Worm (Caenorhabditis elegans) whole organism, late embryonic: Measurements from ENCODE around the gene pam-1.
"Not testable (repeated sequence)": the region's sequence is repeated elsewhere in the genome, so short reads cannot be mapped to it uniquely, and the experiment has no call there.

ENCODE experiments used
- C08G9.2 ChIP-seq: sonication (generic microtip); optimal IDR thresholded peaks from 2 replicates; lab custom pipeline; 2016; ENCODE audit warnings: mild to moderate bottlenecking, missing genetic modification characterization, moderate library complexity, missing compliant biosample characterization
- K09A11.1 ChIP-seq: sonication (generic microtip); optimal IDR thresholded peaks from 2 replicates; lab custom pipeline; 2017; ENCODE audit warnings: antibody characterized with exemption, mild to moderate bottlenecking, missing genetic modification characterization, missing compliant biosample characterization; ENCODE audit not compliant: insufficient read depth
- Y22D7AL.16 ChIP-seq: sonication (generic microtip); optimal IDR thresholded peaks from 2 replicates; lab custom pipeline; 2016; ENCODE audit warnings: missing genetic modification characterization, missing compliant biosample characterization
- ceh-18 ChIP-seq: sonication (generic microtip); optimal IDR thresholded peaks from 2 replicates; lab custom pipeline; 2016; ENCODE audit warnings: missing genetic modification characterization, missing compliant biosample characterization
- ceh-22 ChIP-seq: sonication (generic microtip); optimal IDR thresholded peaks from 2 replicates; lab custom pipeline; 2017; ENCODE audit warnings: missing biosample characterization, missing genetic modification characterization
- ceh-31 ChIP-seq: sonication (generic microtip); optimal IDR thresholded peaks from 2 replicates; lab custom pipeline; 2016; ENCODE audit warnings: missing genetic modification characterization, missing compliant biosample characterization
- ceh-45 ChIP-seq: fragments of 200-800 bp; sonication (Bioruptor generic); IDR thresholded peaks from 2 replicates; pipeline ENCODE4 v1.3.6; 2022; ENCODE audit warnings: missing genetic modification reagents, missing genetic modification characterization, missing compliant biosample characterization
- ceh-6 ChIP-seq: fragments of 200-800 bp; sonication (Bioruptor generic); optimal IDR thresholded peaks from 2 replicates; lab custom pipeline; 2018; ENCODE audit warnings: mild to moderate bottlenecking, missing genetic modification characterization, missing compliant biosample characterization
- che-1 ChIP-seq: sonication (generic microtip); optimal IDR thresholded peaks from 2 replicates; lab custom pipeline; 2016; ENCODE audit warnings: mild to moderate bottlenecking, missing genetic modification characterization, missing compliant biosample characterization
- dve-1 ChIP-seq: sonication (generic microtip); optimal IDR thresholded peaks from 2 replicates; lab custom pipeline; 2017; ENCODE audit warnings: antibody characterized with exemption, mild to moderate bottlenecking, missing genetic modification characterization, missing compliant biosample characterization
- elt-2 ChIP-seq: sonication (generic microtip); optimal IDR thresholded peaks from 2 replicates; lab custom pipeline; 2016; ENCODE audit warnings: missing genetic modification reagents, missing genetic modification characterization, missing compliant biosample characterization
- fax-1 ChIP-seq: sonication (generic microtip); optimal IDR thresholded peaks from 2 replicates; lab custom pipeline; 2016; ENCODE audit warnings: missing genotype, missing genetic modification characterization, missing compliant biosample characterization
- fkh-6 ChIP-seq: sonication (generic microtip); optimal IDR thresholded peaks from 2 replicates; lab custom pipeline; 2016; ENCODE audit warnings: missing genetic modification characterization, missing compliant biosample characterization
- gmeb-2 ChIP-seq: sonication (generic microtip); optimal IDR thresholded peaks from 2 replicates; lab custom pipeline; 2016; ENCODE audit warnings: missing genetic modification characterization, inconsistent platforms, missing compliant biosample characterization
- hlh-13 ChIP-seq: fragments of 200-800 bp; sonication (Bioruptor generic); optimal IDR thresholded peaks from 2 replicates; lab custom pipeline; 2018; ENCODE audit warnings: mild to moderate bottlenecking, missing genetic modification characterization, missing compliant biosample characterization
- hlh-15 ChIP-seq: sonication (generic microtip); optimal IDR thresholded peaks from 2 replicates; lab custom pipeline; 2016; ENCODE audit warnings: missing genetic modification characterization, missing compliant biosample characterization
- lin-11 ChIP-seq: fragments of 200-800 bp; sonication (Bioruptor generic); optimal IDR thresholded peaks from 2 replicates; lab custom pipeline; 2018; ENCODE audit warnings: mild to moderate bottlenecking, missing genetic modification characterization, missing compliant biosample characterization
- madf-2 ChIP-seq: sonication (generic microtip); optimal IDR thresholded peaks from 2 replicates; lab custom pipeline; 2017; ENCODE audit warnings: missing genetic modification characterization, missing compliant biosample characterization
- nfya-1 ChIP-seq: sonication (generic microtip); optimal IDR thresholded peaks from 2 replicates; lab custom pipeline; 2017; ENCODE audit warnings: missing genetic modification characterization, mild to moderate bottlenecking, missing compliant biosample characterization, antibody characterized with exemption, moderate library complexity
- odd-2 ChIP-seq: sonication (generic microtip); optimal IDR thresholded peaks from 2 replicates; lab custom pipeline; 2017; ENCODE audit warnings: antibody characterized with exemption, mild to moderate bottlenecking, missing genetic modification characterization, missing compliant biosample characterization
- pag-3 ChIP-seq: sonication (generic microtip); optimal IDR thresholded peaks from 2 replicates; lab custom pipeline; 2016; ENCODE audit warnings: missing compliant biosample characterization, missing genetic modification characterization, borderline replicate concordance
- pax-1 ChIP-seq: fragments of 150-350 bp; optimal IDR thresholded peaks from 2 replicates; lab custom pipeline; 2014; ENCODE audit warnings: missing biosample characterization, missing genetic modification characterization
- pha-4 ChIP-seq: fragments of 150-350 bp; optimal IDR thresholded peaks from 2 replicates; lab custom pipeline; 2018; ENCODE audit warnings: missing biosample characterization, missing genetic modification reagents, missing genetic modification characterization
- pqm-1 ChIP-seq: sonication (generic microtip); optimal IDR thresholded peaks from 2 replicates; lab custom pipeline; 2016; ENCODE audit warnings: missing genetic modification characterization, missing compliant biosample characterization
- ref-2 ChIP-seq: sonication (generic microtip); optimal IDR thresholded peaks from 2 replicates; lab custom pipeline; 2016; ENCODE audit warnings: missing genetic modification characterization, missing compliant biosample characterization
- rnt-1 ChIP-seq: sonication (generic microtip); optimal IDR thresholded peaks from 2 replicates; lab custom pipeline; 2016; ENCODE audit warnings: missing genetic modification characterization, missing compliant biosample characterization
- sdc-2 ChIP-seq: sonication (generic microtip); optimal IDR thresholded peaks from 2 replicates; lab custom pipeline; 2016; ENCODE audit warnings: missing genotype, missing genetic modification characterization, missing compliant biosample characterization
- sox-4 ChIP-seq: sonication (generic microtip); optimal IDR thresholded peaks from 2 replicates; lab custom pipeline; 2017; ENCODE audit warnings: mild to moderate bottlenecking, missing genetic modification characterization, inconsistent platforms, missing compliant biosample characterization
- syd-9 ChIP-seq: sonication (generic microtip); optimal IDR thresholded peaks from 2 replicates; lab custom pipeline; 2016; ENCODE audit warnings: mild to moderate bottlenecking, missing genetic modification characterization, moderate library complexity, missing compliant biosample characterization
- tbx-2 ChIP-seq: sonication (generic microtip); optimal IDR thresholded peaks from 2 replicates; lab custom pipeline; 2016; ENCODE audit warnings: missing genetic modification characterization, missing compliant biosample characterization
- unc-42 ChIP-seq: sonication (generic microtip); optimal IDR thresholded peaks from 2 replicates; lab custom pipeline; 2016; ENCODE audit warnings: missing genotype, missing genetic modification characterization, missing compliant biosample characterization
- unc-86 ChIP-seq: sonication (generic microtip); optimal IDR thresholded peaks from 2 replicates; lab custom pipeline; 2016; ENCODE audit warnings: missing genetic modification characterization, missing compliant biosample characterization
- zip-5 ChIP-seq: sonication (generic microtip); optimal IDR thresholded peaks from 2 replicates; lab custom pipeline; 2016; ENCODE audit warnings: missing genetic modification characterization, missing compliant biosample characterization
- ztf-16 ChIP-seq: sonication (generic microtip); optimal IDR thresholded peaks from 2 replicates; lab custom pipeline; 2017; ENCODE audit warnings: missing genetic modification characterization, missing compliant biosample characterization

The pam-1 gene

ce11 chrIV:7567557-7568010, 17.0 kb upstream of the pam-1 start, which contains the start of gene F32E10.8:
Gene F32E10.8 (plus strand): TSS chrIV:7567607.
- TF ChIP-seq ref-2 (tag; lab: Kevin White, UChicago) (no peak), gmeb-2 (tag; lab: Kevin White, UChicago) (no peak), dve-1 (no peak), C08G9.2 (no peak), ceh-22 (tag; lab: Kevin White, UChicago) (no peak), Y22D7AL.16 (tag; lab: Kevin White, UChicago) (no peak), K09A11.1 (tag; lab: Kevin White, UChicago) (no peak), ceh-45 (GFP tag; lab: Robert Waterston, UW) (no peak), madf-2 (tag; lab: Kevin White, UChicago) (no peak), rnt-1 (tag; lab: Kevin White, UChicago) (no peak), che-1 (tag; lab: Kevin White, UChicago) (no peak), sdc-2 (tag; lab: Kevin White, UChicago) (no peak), unc-86 (tag; lab: Kevin White, UChicago) (no peak), ceh-18 (tag; lab: Kevin White, UChicago) (no peak), ceh-6 (no peak), sox-4 (tag; lab: Kevin White, UChicago) (no peak), nfya-1 (tag; lab: Kevin White, UChicago) (no peak), syd-9 (tag; lab: Kevin White, UChicago) (no peak), pqm-1 (tag; lab: Kevin White, UChicago) (no peak)
- TF ChIP-seq, all 69 proteins: peak for 0

- TF ChIP-seq rnt-1, elt-2, pag-3 (tag; lab: Kevin White, UChicago): not testable (repeated sequence)
Measured at ce11 chrIV:7563850-7564249, 13.2 kb upstream of the pam-1 start, which contains the start of gene F32E10.9. Gene F32E10.9 (minus strand): TSS chrIV:7563950.

- TF ChIP-seq fax-1 (tag; lab: Kevin White, UChicago): no peak
- TF ChIP-seq pax-1 (tag; lab: Kevin White, UChicago): no peak
- peak; percentile 35 for TF ChIP-seq tbx-2
- no peak for TF ChIP-seq pha-4 (tag; lab: Kevin White, UChicago)
- peak; percentile 7 for TF ChIP-seq zip-5 (tag; lab: Kevin White, UChicago)
- TF ChIP-seq elt-2 (tag; lab: Kevin White, UChicago): peak; percentile 45
- peak; percentile 20 for TF ChIP-seq unc-42 (tag; lab: Kevin White, UChicago)
- TF ChIP-seq nfya-1 (tag; lab: Kevin White, UChicago): peak; percentile 2
- no peak for TF ChIP-seq rnt-1 (tag; lab: Kevin White, UChicago)
- peak; percentile 47 for TF ChIP-seq ceh-31 (tag; lab: Kevin White, UChicago)
- TF ChIP-seq, all 69 proteins: peak for 6
Measured at ce11 chrIV:7561614-7562142, 11.1 kb upstream of the pam-1 start, which contains the start of gene ima-3. Gene ima-3 (minus strand): TSS chrIV:7561664.

ce11 chrIV:7559237-7559636, 8.6 kb upstream of the pam-1 start:
- TF ChIP-seq hlh-13 (GFP tag; lab: Kevin White, UChicago): no peak
- no peak for TF ChIP-seq lin-11 (tag; lab: Kevin White, UChicago)
- TF ChIP-seq sdc-2 (tag; lab: Kevin White, UChicago): no peak
- TF ChIP-seq fkh-6 (tag; lab: Kevin White, UChicago): no peak
- no peak for TF ChIP-seq odd-2 (tag; lab: Kevin White, UChicago)
- TF ChIP-seq sox-4 (tag; lab: Kevin White, UChicago): no peak

- TF ChIP-seq ztf-16 (tag; lab: Kevin White, UChicago) (no peak), hlh-15 (tag; lab: Kevin White, UChicago) (no peak)
Measured at ce11 chrIV:7558653-7559052, 8.0 kb upstream of the pam-1 start.
